Fruit fly (Drosophila melanogaster) whole organism, embryonic: ENCODE results near the gene Hex-t2.

Source experiments
- Aef1 ChIP-seq: fragments of 200-800 bp; sonication (Bioruptor generic); IDR thresholded peaks from 3 replicates; pipeline ENCODE4 v1.3.6; 2022; ENCODE audit warnings: missing biosample characterization, missing genetic modification characterization
- B-H1 ChIP-seq: fragments of 200-800 bp; sonication (Bioruptor generic); IDR thresholded peaks from 3 replicates; pipeline ENCODE4 v1.3.6; 2022; ENCODE audit warnings: missing biosample characterization, missing genetic modification characterization
- C15 ChIP-seq: fragments of 200-800 bp; sonication (Bioruptor generic); IDR thresholded peaks from 3 replicates; pipeline ENCODE4 v1.3.6; 2022; ENCODE audit warnings: missing biosample characterization, missing genetic modification characterization
- CG10274 ChIP-seq: fragments of 200-800 bp; sonication (Bioruptor generic); optimal IDR thresholded peaks from 3 replicates; lab custom pipeline; 2017; ENCODE audit warnings: missing biosample characterization, mild to moderate bottlenecking, missing genetic modification characterization
- CG10654 ChIP-seq: fragments of 200-800 bp; sonication (Bioruptor generic); optimal IDR thresholded peaks from 2 replicates; lab custom pipeline; 2016; ENCODE audit warnings: missing biosample characterization, missing genetic modification characterization
- CG11560 ChIP-seq: fragments of 200-800 bp; sonication (Bioruptor generic); IDR thresholded peaks from 3 replicates; pipeline ENCODE4 v1.3.6; 2022; ENCODE audit warnings: missing biosample characterization, missing genetic modification characterization
- CG12299 ChIP-seq: fragments of 200-800 bp; sonication (Bioruptor generic); optimal IDR thresholded peaks from 2 replicates; lab custom pipeline; 2018; ENCODE audit warnings: missing biosample characterization, mild to moderate bottlenecking, missing genetic modification characterization
- CG12942 ChIP-seq: fragments of 200-800 bp; sonication (Bioruptor generic); optimal IDR thresholded peaks from 3 replicates; lab custom pipeline; 2016; ENCODE audit warnings: missing biosample characterization, missing genetic modification characterization
- CG1529 ChIP-seq: fragments of 200-800 bp; sonication (Bioruptor generic); optimal IDR thresholded peaks from 3 replicates; lab custom pipeline; 2018; ENCODE audit warnings: missing biosample characterization, missing genetic modification characterization
- CG17328 ChIP-seq: fragments of 200-800 bp; sonication (Bioruptor generic); IDR thresholded peaks from 2 replicates; pipeline ENCODE4 v1.3.6; 2022; ENCODE audit warnings: missing biosample characterization, missing genetic modification characterization
- CG30020 ChIP-seq: fragments of 200-800 bp; optimal IDR thresholded peaks from 2 replicates; lab custom pipeline; 2019; ENCODE audit warnings: missing biosample characterization, mild to moderate bottlenecking, missing genetic modification characterization, moderate library complexity
- CG30403 ChIP-seq: fragments of 200-800 bp; sonication (Bioruptor generic); optimal IDR thresholded peaks from 3 replicates; lab custom pipeline; 2016; ENCODE audit warnings: missing biosample characterization, missing genetic modification characterization
- CG30431 ChIP-seq: fragments of 200-800 bp; sonication (Bioruptor generic); optimal IDR thresholded peaks from 2 replicates; lab custom pipeline; 2017; ENCODE audit warnings: missing biosample characterization, missing genetic modification characterization
- CG31224 ChIP-seq: fragments of 200-800 bp; sonication (Bioruptor generic); IDR thresholded peaks from 2 replicates; pipeline ENCODE4 v1.3.6; 2022; ENCODE audit warnings: missing biosample characterization, missing genetic modification characterization
- CG31441 ChIP-seq: fragments of 200-800 bp; sonication (Bioruptor generic); IDR thresholded peaks from 2 replicates; pipeline ENCODE4 v1.3.6; 2022; ENCODE audit warnings: missing biosample characterization, missing genetic modification characterization
- CG3847 ChIP-seq: fragments of 200-800 bp; sonication (Bioruptor generic); IDR thresholded peaks from 2 replicates; pipeline ENCODE4 v1.3.6; 2022; ENCODE audit warnings: missing biosample characterization, missing genetic modification characterization
- CG4424 ChIP-seq: fragments of 200-800 bp; sonication (Bioruptor generic); optimal IDR thresholded peaks from 3 replicates; lab custom pipeline; 2016; ENCODE audit warnings: missing biosample characterization, missing genetic modification characterization
- CG6254 ChIP-seq: fragments of 200-800 bp; sonication (Bioruptor generic); optimal IDR thresholded peaks from 3 replicates; lab custom pipeline; 2017; ENCODE audit warnings: mild to moderate bottlenecking, missing biosample characterization, missing genetic modification reagents, missing genetic modification characterization
- CG6654 ChIP-seq: fragments of 200-800 bp; sonication (Bioruptor generic); optimal IDR thresholded peaks from 2 replicates; lab custom pipeline; 2017; ENCODE audit warnings: missing biosample characterization, mild to moderate bottlenecking, missing genetic modification characterization
- CG7271 ChIP-seq: fragments of 200-800 bp; sonication (Bioruptor generic); optimal IDR thresholded peaks from 2 replicates; lab custom pipeline; 2018; ENCODE audit warnings: missing biosample characterization, mild to moderate bottlenecking, missing genetic modification characterization, moderate library complexity
- CG9609 ChIP-seq: fragments of 200-800 bp; sonication (Bioruptor generic); optimal IDR thresholded peaks from 3 replicates; lab custom pipeline; 2016; ENCODE audit warnings: missing biosample characterization, missing genetic modification characterization
- CG9727 ChIP-seq: fragments of 200-800 bp; sonication (Bioruptor generic); optimal IDR thresholded peaks from 3 replicates; lab custom pipeline; 2017; ENCODE audit warnings: missing biosample characterization, mild to moderate bottlenecking, missing genetic modification characterization
- Doc2 ChIP-seq: fragments of 200-800 bp; sonication (Bioruptor generic); IDR thresholded peaks from 2 replicates; pipeline ENCODE4 v1.3.6; 2022; ENCODE audit warnings: missing biosample characterization, missing genetic modification characterization
- HHEX ChIP-seq: fragments of 200-800 bp; sonication (Bioruptor generic); optimal IDR thresholded peaks from 3 replicates; lab custom pipeline; 2017; ENCODE audit warnings: missing biosample characterization, mild to moderate bottlenecking, missing genetic modification characterization, missing genetic modification reagents
- HmgD ChIP-seq: fragments of 200-800 bp; sonication (Bioruptor generic); optimal IDR thresholded peaks from 3 replicates; lab custom pipeline; 2016; ENCODE audit warnings: missing biosample characterization, missing genetic modification characterization
- Hmx ChIP-seq: fragments of 200-800 bp; sonication (Bioruptor generic); optimal IDR thresholded peaks from 2 replicates; lab custom pipeline; 2016; ENCODE audit warnings: missing biosample characterization, missing genetic modification characterization
- Jarid2 ChIP-seq: fragments of 200-800 bp; sonication (Bioruptor generic); optimal IDR thresholded peaks from 3 replicates; lab custom pipeline; 2017; ENCODE audit warnings: mild to moderate bottlenecking, missing biosample characterization, missing genetic modification reagents, missing genetic modification characterization
- Lhr ChIP-seq: fragments of 200-800 bp; sonication (Bioruptor generic); optimal IDR thresholded peaks from 3 replicates; lab custom pipeline; 2017; ENCODE audit warnings: mild to moderate bottlenecking, missing biosample characterization, missing genetic modification reagents, missing genetic modification characterization
- Lim3 ChIP-seq: fragments of 200-800 bp; sonication (Bioruptor generic); IDR thresholded peaks from 2 replicates; pipeline ENCODE4 v1.3.6; 2022; ENCODE audit warnings: missing biosample characterization, missing genetic modification characterization
- Med ChIP-seq: fragments of 200-800 bp; sonication (Bioruptor generic); peaks from one replicate; lab custom pipeline; 2016; ENCODE audit warnings: missing biosample characterization, missing genetic modification characterization, mild to moderate bottlenecking, inconsistent platforms, moderate library complexity
- Nf-YA ChIP-seq: fragments of 200-800 bp; sonication (Bioruptor generic); IDR thresholded peaks from 2 replicates; pipeline ENCODE4 v1.3.6; 2022; ENCODE audit warnings: missing biosample characterization, missing genetic modification characterization
- Oli ChIP-seq: fragments of 200-800 bp; sonication (Bioruptor generic); optimal IDR thresholded peaks from 2 replicates; lab custom pipeline; 2018; ENCODE audit warnings: missing biosample characterization, mild to moderate bottlenecking, missing genetic modification characterization, moderate library complexity
- eyg ChIP-seq: fragments of 200-800 bp; sonication (Bioruptor generic); optimal IDR thresholded peaks from 3 replicates; lab custom pipeline; 2016; ENCODE audit warnings: missing biosample characterization, missing genetic modification characterization
- fru ChIP-seq: fragments of >200 bp; optimal IDR thresholded peaks from 2 replicates; lab custom pipeline; 2017
- gce ChIP-seq: fragments of 200-800 bp; sonication (Bioruptor generic); IDR thresholded peaks from 3 replicates; pipeline ENCODE4 v1.3.6; 2022; ENCODE audit warnings: missing biosample characterization, missing genetic modification characterization
- gt ChIP-seq: fragments of 200-800 bp; sonication (Bioruptor generic); IDR thresholded peaks from 2 replicates; pipeline ENCODE4 v1.3.6; 2022; ENCODE audit warnings: missing biosample characterization, missing genetic modification characterization
- ham ChIP-seq: fragments of 200-800 bp; sonication (Bioruptor generic); IDR thresholded peaks from 2 replicates; pipeline ENCODE4 v1.3.6; 2022; ENCODE audit warnings: missing biosample characterization, missing genetic modification characterization
- hkb ChIP-seq, 2 experiments: fragments of 200-800 bp in 1 of 2; fragments of >200 bp in 1 of 2; sonication (Bioruptor generic) in 1 of 2; IDR thresholded peaks in 1 of 2; optimal IDR thresholded peaks in 1 of 2; 2 replicates each; pipeline versions ENCODE4 v1.3.6 to Lab custom; 2017 to 2022; ENCODE audit warnings: missing biosample characterization in 1 of 2, missing genetic modification characterization in 1 of 2
- ind ChIP-seq: fragments of 200-800 bp; sonication (Bioruptor generic); optimal IDR thresholded peaks from 3 replicates; lab custom pipeline; 2016; ENCODE audit warnings: missing biosample characterization, missing genetic modification characterization
- jigr1 ChIP-seq: fragments of 200-800 bp; sonication (Bioruptor generic); IDR thresholded peaks from 3 replicates; pipeline ENCODE4 v1.3.6; 2022; ENCODE audit warnings: missing biosample characterization, missing genetic modification characterization
- jumu ChIP-seq: fragments of 200-800 bp; sonication (Bioruptor generic); optimal IDR thresholded peaks from 3 replicates; lab custom pipeline; 2016; ENCODE audit warnings: missing biosample characterization, missing genetic modification characterization
- lab ChIP-seq: fragments of 200-800 bp; sonication (Bioruptor generic); optimal IDR thresholded peaks from 3 replicates; lab custom pipeline; 2017; ENCODE audit warnings: missing biosample characterization, missing genetic modification characterization, mild to moderate bottlenecking, moderate library complexity, missing genetic modification reagents
- pnt ChIP-seq: fragments of 200-800 bp; sonication (Bioruptor generic); optimal IDR thresholded peaks from 3 replicates; lab custom pipeline; 2016; ENCODE audit warnings: missing biosample characterization, missing genetic modification characterization
- ro ChIP-seq: fragments of 200-800 bp; sonication (Bioruptor generic); IDR thresholded peaks from 2 replicates; pipeline ENCODE4 v1.3.6; 2022; ENCODE audit warnings: missing biosample characterization, missing genetic modification characterization
- row ChIP-seq: fragments of 200-800 bp; sonication (Bioruptor generic); IDR thresholded peaks from 3 replicates; pipeline ENCODE4 v1.3.6; 2022; ENCODE audit warnings: missing biosample characterization, missing genetic modification characterization
- salm ChIP-seq: fragments of 200-800 bp; sonication (Bioruptor generic); optimal IDR thresholded peaks from 2 replicates; lab custom pipeline; 2018; ENCODE audit warnings: missing biosample characterization, mild to moderate bottlenecking, missing genetic modification characterization
- slbo ChIP-seq: fragments of 200-800 bp; sonication (Bioruptor generic); IDR thresholded peaks from 2 replicates; pipeline ENCODE4 v1.3.6; 2022; ENCODE audit warnings: missing biosample characterization, missing genetic modification characterization
- ssp ChIP-seq: fragments of 200-800 bp; sonication (Bioruptor generic); IDR thresholded peaks from 2 replicates; pipeline ENCODE4 v1.3.6; 2022; ENCODE audit warnings: missing biosample characterization, missing genetic modification characterization
- tap ChIP-seq: fragments of 200-800 bp; optimal IDR thresholded peaks from 3 replicates; lab custom pipeline; 2019; ENCODE audit warnings: missing biosample characterization, mild to moderate bottlenecking, missing genetic modification characterization, moderate library complexity
- trh ChIP-seq: fragments of 200-800 bp; sonication (Bioruptor generic); optimal IDR thresholded peaks from 2 replicates; lab custom pipeline; 2016; ENCODE audit warnings: missing biosample characterization, missing genetic modification characterization
- twi ChIP-seq: fragments of 200-800 bp; optimal IDR thresholded peaks from 2 replicates; lab custom pipeline; 2019; ENCODE audit warnings: missing biosample characterization, mild to moderate bottlenecking, missing genetic modification characterization, moderate library complexity
- vnd ChIP-seq: fragments of 200-800 bp; sonication (Bioruptor generic); IDR thresholded peaks from 3 replicates; pipeline ENCODE4 v1.3.6; 2022; ENCODE audit warnings: missing biosample characterization, missing genetic modification characterization; ENCODE audit not compliant: partially characterized antibody
- z ChIP-seq: fragments of 200-800 bp; sonication (Bioruptor generic); IDR thresholded peaks from 3 replicates; pipeline ENCODE4 v1.3.6; 2022; ENCODE audit warnings: missing biosample characterization, missing genetic modification characterization

Gene Hex-t2

dm6 chr3R:26436540-26436939 lies 13.9 kb upstream of the Hex-t2 start (continued):
- TF ChIP-seq HHEX = peak; percentile 2
- TF ChIP-seq CG6254 = no peak
- TF ChIP-seq CG30431 (GFP tag; lab: Kevin White, UChicago) = no peak
- TF ChIP-seq ssp (GFP tag; lab: Robert Waterston, UW) = peak; percentile 56
- peak; percentile 7 for TF ChIP-seq CG12942 (GFP tag; lab: Kevin White, UChicago)
- TF ChIP-seq lab (GFP tag; lab: Kevin White, UChicago) = peak; percentile 20
- peak; percentile 23 for TF ChIP-seq tap (tag; lab: Kevin White, UChicago)
- peak; percentile 29 for TF ChIP-seq pnt
- TF ChIP-seq Med = peak; percentile 71
- no peak for TF ChIP-seq CG30020
- TF ChIP-seq ro (GFP tag; lab: Robert Waterston, UW) = no peak
- TF ChIP-seq CG12299 (tag; lab: Kevin White, UChicago) = no peak
- TF ChIP-seq twi (tag; lab: Kevin White, UChicago) = no peak
- TF ChIP-seq slbo = peak; percentile 40; the same call in 1 of the 2 replicates
- TF ChIP-seq CG3847 (GFP tag; lab: Robert Waterston, UW) = no peak
- peak; percentile 5 for TF ChIP-seq jumu
- no peak for TF ChIP-seq z (GFP tag; lab: Robert Waterston, UW)
- TF ChIP-seq gce (GFP tag; lab: Robert Waterston, UW) = peak; percentile 23; the same call in 1 of the 3 replicates
- no peak for TF ChIP-seq fru (lab: Kevin White, UChicago)
- no peak for TF ChIP-seq Lim3
- TF ChIP-seq Doc2 (GFP tag; lab: Robert Waterston, UW) = no peak
- peak; percentile 35; the same call in 1 of the 2 replicates for TF ChIP-seq CG17328 (GFP tag; lab: Robert Waterston, UW)
- TF ChIP-seq salm (tag; lab: Kevin White, UChicago) = no peak
- TF ChIP-seq jigr1 = no peak
- TF ChIP-seq hkb (optimal IDR thresholded peaks at IDR 0.05; lab: Kevin White, UChicago) = no peak
- TF ChIP-seq hkb (GFP tag; IDR thresholded peaks at IDR 0.05; lab: Robert Waterston, UW) = peak; percentile 62
- no peak for TF ChIP-seq B-H1
- TF ChIP-seq gt (GFP tag; lab: Robert Waterston, UW) = no peak
- no peak for TF ChIP-seq ham (GFP tag; lab: Robert Waterston, UW)
- TF ChIP-seq HmgD (GFP tag; lab: Kevin White, UChicago) = no peak
- peak; percentile 39 for TF ChIP-seq CG4424 (GFP tag; lab: Kevin White, UChicago)
- peak; percentile 56 for TF ChIP-seq CG31441 (GFP tag; lab: Robert Waterston, UW)
- TF ChIP-seq CG10274 = no peak
- peak; percentile 41 for TF ChIP-seq trh (GFP tag; lab: Kevin White, UChicago)
- TF ChIP-seq CG11560 (tag; lab: Robert Waterston, UW) = no peak
- TF ChIP-seq Hmx (GFP tag; lab: Kevin White, UChicago) = no peak
- peak; percentile 12; the same call in 1 of the 3 replicates for TF ChIP-seq Aef1 (GFP tag; lab: Robert Waterston, UW)
- TF ChIP-seq CG6654 (GFP tag; lab: Kevin White, UChicago) = no peak
- no peak for TF ChIP-seq Jarid2 (GFP tag; lab: Kevin White, UChicago)
- TF ChIP-seq C15 (GFP tag; lab: Robert Waterston, UW) = no peak
- TF ChIP-seq vnd (GFP tag; lab: Robert Waterston, UW) = no peak
- TF ChIP-seq row = peak; percentile 43; the same call in 1 of the 3 replicates
- TF ChIP-seq CG9727 (GFP tag; lab: Kevin White, UChicago) = peak; percentile 25
- no peak for TF ChIP-seq CG31224 (GFP tag; lab: Robert Waterston, UW)
- peak; percentile 50 for TF ChIP-seq ind (GFP tag; lab: Kevin White, UChicago)
- no peak for TF ChIP-seq Nf-YA
- TF ChIP-seq CG30403 (GFP tag; lab: Kevin White, UChicago) = peak; percentile 61
- no peak for TF ChIP-seq Lhr (GFP tag; lab: Kevin White, UChicago)
- TF ChIP-seq CG7271 = no peak
- no peak for TF ChIP-seq eyg (GFP tag; lab: Kevin White, UChicago)
- peak; percentile 13 for TF ChIP-seq CG10654 (GFP tag; lab: Kevin White, UChicago)
- TF ChIP-seq CG9609 (GFP tag; lab: Kevin White, UChicago) = peak; percentile 28
- TF ChIP-seq CG1529 (GFP tag; lab: Kevin White, UChicago) = peak; percentile 10
- peak; percentile 57 for TF ChIP-seq Oli (tag; lab: Kevin White, UChicago)
